Worm (Caenorhabditis elegans) whole organism, young adult: ENCODE data around the gene T20G5.8.

Source experiments
- B0019.2 ChIP-seq: fragments of 200-800 bp; sonication (Bioruptor generic); conservative IDR thresholded peaks from 2 replicates; pipeline ENCODE4 v1.3.6; 2022; ENCODE audit warnings: missing genetic modification reagents, missing genetic modification characterization, missing compliant biosample characterization
- B0261.1 ChIP-seq: sonication (generic microtip); optimal IDR thresholded peaks from 2 replicates; lab custom pipeline; 2016; ENCODE audit warnings: mild to moderate bottlenecking, missing genetic modification characterization, moderate library complexity, missing compliant biosample characterization
- B0336.3 ChIP-seq: fragments of 200-800 bp; sonication (Bioruptor generic); IDR thresholded peaks from 2 replicates; pipeline ENCODE4 v1.3.6; 2022; ENCODE audit warnings: missing genetic modification characterization, missing compliant biosample characterization
- C06A6.2 ChIP-seq: fragments of 200-800 bp; sonication (Bioruptor generic); conservative IDR thresholded peaks from 2 replicates; pipeline ENCODE4 v1.3.6; 2022; ENCODE audit warnings: missing genetic modification characterization, missing compliant biosample characterization
- F22D6.2 ChIP-seq: sonication (generic microtip); optimal IDR thresholded peaks from 2 replicates; lab custom pipeline; 2016; ENCODE audit warnings: mild to moderate bottlenecking, missing genetic modification characterization, missing compliant biosample characterization
- F33H1.4 ChIP-seq: fragments of 200-800 bp; sonication (Bioruptor generic); IDR thresholded peaks from 2 replicates; pipeline ENCODE4 v1.3.6; 2022; ENCODE audit warnings: missing genetic modification reagents, missing genetic modification characterization, missing compliant biosample characterization
- F49E8.2 ChIP-seq: sonication (generic microtip); optimal IDR thresholded peaks from 3 replicates; lab custom pipeline; 2017; ENCODE audit warnings: missing genetic modification characterization, mild to moderate bottlenecking, missing compliant biosample characterization, antibody characterized with exemption, moderate library complexity; ENCODE audit not compliant: insufficient read depth
- F55B11.4 ChIP-seq: sonication (generic microtip); optimal IDR thresholded peaks from 2 replicates; lab custom pipeline; 2016; ENCODE audit warnings: missing compliant biosample characterization, missing genetic modification characterization, borderline replicate concordance; ENCODE audit not compliant: insufficient read depth
- K12H6.12 ChIP-seq: fragments of 200-800 bp; sonication (Bioruptor generic); optimal IDR thresholded peaks from 2 replicates; lab custom pipeline; 2018; ENCODE audit warnings: mild to moderate bottlenecking, missing genetic modification characterization, missing compliant biosample characterization
- Y56A3A.18 ChIP-seq: fragments of 200-800 bp; sonication (Bioruptor generic); IDR thresholded peaks from 2 replicates; pipeline ENCODE4 v1.3.6; 2022; ENCODE audit warnings: missing genetic modification reagents, missing genetic modification characterization, missing compliant biosample characterization
- Y67H2A.10 ChIP-seq: fragments of 200-800 bp; sonication (Bioruptor generic); conservative IDR thresholded peaks from 2 replicates; pipeline ENCODE4 v1.3.6; 2022; ENCODE audit warnings: missing genetic modification reagents, missing genetic modification characterization, missing compliant biosample characterization
- akir-1 ChIP-seq: fragments of 200-800 bp; sonication (Bioruptor generic); optimal IDR thresholded peaks from 2 replicates; lab custom pipeline; 2018; ENCODE audit warnings: mild to moderate bottlenecking, missing genetic modification characterization, moderate library complexity, missing compliant biosample characterization
- athp-1 ChIP-seq: sonication (generic microtip); optimal IDR thresholded peaks from 2 replicates; lab custom pipeline; 2017; ENCODE audit warnings: mild to moderate bottlenecking, missing genetic modification characterization, missing compliant biosample characterization
- attf-6 ChIP-seq: fragments of 200-800 bp; sonication (Bioruptor generic); IDR thresholded peaks from 2 replicates; pipeline ENCODE4 v1.3.6; 2022; ENCODE audit warnings: missing genetic modification reagents, missing genetic modification characterization, missing compliant biosample characterization
- ccch-3 ChIP-seq: fragments of 200-800 bp; sonication (Bioruptor generic); optimal IDR thresholded peaks from 2 replicates; lab custom pipeline; 2018; ENCODE audit warnings: mild to moderate bottlenecking, missing genetic modification characterization, missing compliant biosample characterization
- cebp-1 ChIP-seq, 2 experiments: fragments of 200-800 bp in 1 of 2; sonication (Bioruptor generic) in 1 of 2; sonication (generic microtip) in 1 of 2; IDR thresholded peaks in 1 of 2; optimal IDR thresholded peaks in 1 of 2; 2 replicates each; pipeline versions ENCODE4 v1.3.6 to Lab custom; 2017 to 2022; ENCODE audit warnings: missing compliant biosample characterization in 2 of 2, missing genetic modification characterization in 2 of 2, mild to moderate bottlenecking in 1 of 2, missing genetic modification reagents in 1 of 2, moderate library complexity in 1 of 2
- ceh-40 ChIP-seq: fragments of 200-800 bp; sonication (Bioruptor generic); IDR thresholded peaks from 2 replicates; pipeline ENCODE4 v1.3.6; 2022; ENCODE audit warnings: missing genetic modification characterization, missing compliant biosample characterization
- ceh-58 ChIP-seq: fragments of 200-800 bp; sonication (Bioruptor generic); IDR thresholded peaks from 2 replicates; pipeline ENCODE4 v1.3.6; 2022; ENCODE audit warnings: missing genetic modification characterization, missing compliant biosample characterization
- ceh-79 ChIP-seq: sonication (generic microtip); optimal IDR thresholded peaks from 2 replicates; lab custom pipeline; 2017; ENCODE audit warnings: mild to moderate bottlenecking, missing genetic modification characterization, missing compliant biosample characterization
- dox-1 ChIP-seq: fragments of 200-800 bp; sonication (Bioruptor generic); IDR thresholded peaks from 2 replicates; pipeline ENCODE4 v1.3.6; 2022; ENCODE audit warnings: missing genetic modification reagents, missing genetic modification characterization, missing compliant biosample characterization
- dpff-1 ChIP-seq: sonication (generic microtip); optimal IDR thresholded peaks from 2 replicates; lab custom pipeline; 2017; ENCODE audit warnings: mild to moderate bottlenecking, missing genetic modification characterization, missing compliant biosample characterization
- dpl-1 ChIP-seq: fragments of 150-350 bp; optimal IDR thresholded peaks from 2 replicates; lab custom pipeline; 2014; ENCODE audit warnings: missing biosample characterization, missing genetic modification reagents, missing genetic modification characterization
- egrh-3 ChIP-seq: fragments of 200-800 bp; sonication (Bioruptor generic); IDR thresholded peaks from 2 replicates; pipeline ENCODE4 v1.3.6; 2022; ENCODE audit warnings: missing genetic modification reagents, missing genetic modification characterization, missing compliant biosample characterization
- ekl-4 ChIP-seq: fragments of 200-800 bp; sonication (Bioruptor generic); IDR thresholded peaks from 2 replicates; pipeline ENCODE4 v1.3.6; 2022; ENCODE audit warnings: missing genetic modification reagents, missing genetic modification characterization, missing compliant biosample characterization
- ets-4 ChIP-seq: fragments of 200-800 bp; sonication (Bioruptor generic); optimal IDR thresholded peaks from 2 replicates; lab custom pipeline; 2018; ENCODE audit warnings: mild to moderate bottlenecking, missing genetic modification characterization, missing compliant biosample characterization
- fkh-3 ChIP-seq: sonication (generic microtip); optimal IDR thresholded peaks from 2 replicates; lab custom pipeline; 2016; ENCODE audit warnings: mild to moderate bottlenecking, missing genetic modification characterization, missing compliant biosample characterization
- him-1 ChIP-seq: sonication (generic microtip); optimal IDR thresholded peaks from 2 replicates; lab custom pipeline; 2016; ENCODE audit warnings: missing genotype, missing genetic modification reagents, missing genetic modification characterization, missing compliant biosample characterization
- hlh-12 ChIP-seq: sonication (generic microtip); optimal IDR thresholded peaks from 2 replicates; lab custom pipeline; 2016; ENCODE audit warnings: missing genetic modification characterization, missing compliant biosample characterization
- hlh-26 ChIP-seq: fragments of 200-800 bp; sonication (Bioruptor generic); conservative IDR thresholded peaks from 2 replicates; pipeline ENCODE4 v1.3.6; 2022; ENCODE audit warnings: missing genetic modification reagents, missing genetic modification characterization, missing compliant biosample characterization
- hmg-20 ChIP-seq: fragments of 200-800 bp; sonication (Bioruptor generic); IDR thresholded peaks from 2 replicates; pipeline ENCODE4 v1.3.6; 2022; ENCODE audit warnings: missing genetic modification reagents, missing genetic modification characterization, missing compliant biosample characterization
- hrde-1 ChIP-seq: sonication (generic microtip); optimal IDR thresholded peaks from 2 replicates; lab custom pipeline; 2016; ENCODE audit warnings: missing genetic modification characterization, mild to moderate bottlenecking, missing compliant biosample characterization, moderate library complexity, missing genotype, missing genetic modification reagents, borderline replicate concordance
- lag-1 ChIP-seq: fragments of 200-800 bp; sonication (Bioruptor generic); IDR thresholded peaks from 2 replicates; pipeline ENCODE4 v1.3.6; 2022; ENCODE audit warnings: missing genetic modification reagents, missing genetic modification characterization, missing compliant biosample characterization
- lin-26 ChIP-seq: fragments of 200-800 bp; sonication (Bioruptor generic); IDR thresholded peaks from 2 replicates; pipeline ENCODE4 v1.3.6; 2022; ENCODE audit warnings: missing genetic modification reagents, missing genetic modification characterization, missing compliant biosample characterization
- lin-54 ChIP-seq: fragments of 200-800 bp; sonication (Bioruptor generic); optimal IDR thresholded peaks from 2 replicates; lab custom pipeline; 2018; ENCODE audit warnings: mild to moderate bottlenecking, missing genetic modification characterization, missing compliant biosample characterization
- lir-1 ChIP-seq: fragments of 200-800 bp; sonication (Bioruptor generic); conservative IDR thresholded peaks from 2 replicates; pipeline ENCODE4 v1.3.6; 2022; ENCODE audit warnings: missing genetic modification reagents, missing genetic modification characterization, missing compliant biosample characterization
- lsy-27 ChIP-seq: sonication (generic microtip); optimal IDR thresholded peaks from 2 replicates; lab custom pipeline; 2017; ENCODE audit warnings: missing genetic modification characterization, mild to moderate bottlenecking, missing compliant biosample characterization, antibody characterized with exemption, missing genotype, borderline replicate concordance; ENCODE audit not compliant: insufficient read depth
- madf-10 ChIP-seq: sonication (generic microtip); optimal IDR thresholded peaks from 2 replicates; lab custom pipeline; 2016; ENCODE audit warnings: mild to moderate bottlenecking, missing genetic modification characterization, missing compliant biosample characterization
- mxl-1 ChIP-seq: sonication (generic microtip); optimal IDR thresholded peaks from 2 replicates; lab custom pipeline; 2016; ENCODE audit warnings: missing genetic modification characterization, missing compliant biosample characterization
- nfyb-1 ChIP-seq: fragments of 200-800 bp; sonication (Bioruptor generic); IDR thresholded peaks from 2 replicates; pipeline ENCODE4 v1.3.6; 2022; ENCODE audit warnings: missing genetic modification reagents, missing genetic modification characterization, missing compliant biosample characterization
- nhr-27 ChIP-seq: fragments of 200-800 bp; sonication (Bioruptor generic); optimal IDR thresholded peaks from 2 replicates; lab custom pipeline; 2018; ENCODE audit warnings: mild to moderate bottlenecking, missing genetic modification characterization, moderate library complexity, missing compliant biosample characterization
- nhr-80 ChIP-seq: sonication (generic microtip); optimal IDR thresholded peaks from 2 replicates; lab custom pipeline; 2016; ENCODE audit warnings: missing genetic modification characterization, missing compliant biosample characterization
- rec-8 ChIP-seq, 2 experiments: sonication (generic microtip); optimal IDR thresholded peaks; 2 replicates each; lab custom pipeline; 2016; ENCODE audit warnings: mild to moderate bottlenecking in 2 of 2, missing genetic modification characterization in 2 of 2, missing genetic modification reagents in 2 of 2, missing genotype in 2 of 2, missing biosample characterization in 1 of 2, missing compliant biosample characterization in 1 of 2, moderate library complexity in 1 of 2
- rpc-1 ChIP-seq, 2 experiments: fragments of 150-350 bp in 1 of 2; sonication (generic microtip) in 1 of 2; optimal IDR thresholded peaks; 2 replicates each; lab custom pipeline; 2014 to 2018; ENCODE audit warnings: missing biosample characterization in 1 of 2, missing genetic modification characterization in 1 of 2, missing genetic modification reagents in 1 of 2, missing genotype in 1 of 2
- snpc-1.3 ChIP-seq: sonication (generic microtip); optimal IDR thresholded peaks from 2 replicates; lab custom pipeline; 2017; ENCODE audit warnings: missing genetic modification characterization, mild to moderate bottlenecking, missing compliant biosample characterization, antibody characterized with exemption, moderate library complexity, missing genotype, missing genetic modification reagents; ENCODE audit not compliant: insufficient read depth
- unc-130 ChIP-seq: sonication (generic microtip); optimal IDR thresholded peaks from 2 replicates; lab custom pipeline; 2016; ENCODE audit warnings: missing genetic modification reagents, missing genetic modification characterization, missing compliant biosample characterization
- ztf-26 ChIP-seq: sonication (generic microtip); optimal IDR thresholded peaks from 2 replicates; lab custom pipeline; 2017; ENCODE audit warnings: missing genetic modification characterization, missing compliant biosample characterization
- ztf-3 ChIP-seq: fragments of 200-800 bp; sonication (Bioruptor generic); optimal IDR thresholded peaks from 2 replicates; lab custom pipeline; 2018; ENCODE audit warnings: mild to moderate bottlenecking, missing genetic modification characterization, missing compliant biosample characterization
- ztf-6 ChIP-seq: fragments of 200-800 bp; sonication (Bioruptor generic); IDR thresholded peaks from 2 replicates; pipeline ENCODE4 v1.3.6; 2022; ENCODE audit warnings: missing genetic modification reagents, missing genetic modification characterization, missing compliant biosample characterization

The T20G5.8 gene

DNA sequence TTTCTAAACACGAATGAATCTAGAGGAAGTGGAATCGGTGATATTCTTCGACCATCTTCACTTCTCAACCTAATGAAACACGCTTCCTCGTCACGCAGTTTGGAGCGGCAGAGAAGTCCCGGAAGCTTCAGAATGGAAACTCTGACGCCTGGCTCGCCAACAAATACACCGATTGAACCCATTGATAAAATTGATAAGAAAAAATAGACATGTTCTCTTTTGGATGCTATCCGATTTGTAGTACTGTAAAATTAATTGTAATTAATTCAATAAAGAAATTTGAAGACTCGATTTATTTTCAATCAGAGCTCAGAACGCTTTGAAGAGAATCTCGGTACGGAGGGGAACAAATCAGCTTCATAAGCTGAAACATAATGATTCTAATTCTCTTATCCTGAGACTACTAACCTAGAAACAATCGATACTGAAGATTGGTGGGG, 15.4 kb downstream of the T20G5.8 start (continued):
- TF ChIP-seq hlh-12 (tag; lab: Kevin White, UChicago) (no peak), ets-4 (GFP tag; lab: Kevin White, UChicago) (peak; percentile 29), dpff-1 (tag; lab: Kevin White, UChicago) (no peak), B0336.3 (GFP tag; lab: Robert Waterston, UW) (peak; percentile 96), unc-130 (GFP tag; lab: Kevin White, UChicago) (peak; percentile 21), attf-6 (GFP tag; lab: Robert Waterston, UW) (no peak), F55B11.4 (tag; lab: Kevin White, UChicago) (no peak), F22D6.2 (tag; lab: Kevin White, UChicago) (peak; percentile 53), nhr-27 (tag; lab: Kevin White, UChicago) (no peak), dox-1 (GFP tag; lab: Robert Waterston, UW) (peak; percentile 72), dpl-1 (GFP tag; lab: Kevin White, UChicago) (no peak), akir-1 (GFP tag; lab: Kevin White, UChicago) (no peak), ccch-3 (GFP tag; lab: Kevin White, UChicago) (no peak), mxl-1 (tag; lab: Kevin White, UChicago) (peak; percentile 45), Y56A3A.18 (peak; percentile 94), ceh-79 (tag; lab: Kevin White, UChicago) (peak; percentile 44), cebp-1 (GFP tag; IDR thresholded peaks at IDR 0.05; lab: Robert Waterston, UW) (peak; percentile 54; the same call in 1 of the 2 replicates), cebp-1 (tag; optimal IDR thresholded peaks at IDR 0.05; lab: Kevin White, UChicago) (peak; percentile 88), F33H1.4 (GFP tag; lab: Robert Waterston, UW) (peak; percentile 47), nfyb-1 (peak; percentile 89), rec-8 (tag; optimal IDR thresholded peaks at IDR 0.05; lab: Kevin White, UChicago) (no peak), ceh-40 (GFP tag; lab: Robert Waterston, UW) (0 out of 2 replicates have a peak, but pooled peaks have one; percentile 38), B0261.1 (peak; percentile 11), ztf-6 (GFP tag; lab: Robert Waterston, UW) (no peak), nhr-80 (peak; percentile 54), Y67H2A.10 (GFP tag; lab: Robert Waterston, UW) (no peak; the same call in 1 of the 2 replicates), him-1 (no peak), athp-1 (tag; lab: Kevin White, UChicago) (peak; percentile 92), ztf-3 (GFP tag; lab: Kevin White, UChicago) (peak; percentile 80), F49E8.2 (tag; lab: Kevin White, UChicago) (no peak), ceh-58 (GFP tag; lab: Robert Waterston, UW) (0 out of 2 replicates have a peak, but pooled peaks have one; percentile 6), K12H6.12 (tag; lab: Kevin White, UChicago) (no peak), lsy-27 (tag; lab: Kevin White, UChicago) (no peak), lag-1 (no peak), madf-10 (tag; lab: Kevin White, UChicago) (peak; percentile 81), C06A6.2 (GFP tag; lab: Robert Waterston, UW) (peak; percentile 58; the same call in 1 of the 2 replicates), B0019.2 (no peak), snpc-1.3 (no peak)

DNA sequence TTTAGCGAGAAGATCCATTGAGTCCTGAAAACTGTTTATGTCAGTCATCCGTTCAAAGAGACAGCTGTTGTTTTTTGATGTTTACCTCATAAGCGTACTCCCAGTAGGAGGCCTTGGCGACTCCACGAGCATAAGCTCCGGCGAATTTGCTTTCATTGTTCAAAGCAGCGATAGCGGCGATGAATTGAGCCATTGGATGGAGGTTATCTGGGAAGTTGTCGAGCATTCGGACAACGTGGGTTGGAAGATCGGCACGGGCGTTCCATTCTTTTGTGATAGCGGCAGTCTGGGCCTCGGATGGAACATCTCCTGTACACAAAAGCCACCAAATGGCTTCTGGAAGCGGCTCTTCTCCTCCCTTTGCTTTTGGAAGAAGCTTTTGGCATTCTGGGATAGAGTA, 16.7 kb downstream of the T20G5.8 start:
- TF ChIP-seq hlh-26 (GFP tag; lab: Robert Waterston, UW): no peak
- no peak for TF ChIP-seq fkh-3 (tag; lab: Kevin White, UChicago)
- TF ChIP-seq lir-1 (GFP tag; lab: Robert Waterston, UW): no peak
- no peak for TF ChIP-seq nhr-27 (tag; lab: Kevin White, UChicago)
- no peak for TF ChIP-seq hrde-1 (tag; lab: Kevin White, UChicago)
- no peak for TF ChIP-seq rpc-1 (optimal IDR thresholded peaks at IDR 0.05; lab: Kevin White, UChicago)
- TF ChIP-seq rpc-1 (tag; optimal IDR thresholded peaks at IDR 0.05; lab: Kevin White, UChicago): no peak
- no peak for TF ChIP-seq hmg-20 (GFP tag; lab: Robert Waterston, UW)
- no peak for TF ChIP-seq ekl-4 (GFP tag; lab: Robert Waterston, UW)
- no peak for TF ChIP-seq egrh-3
- TF ChIP-seq lin-54 (GFP tag; lab: Kevin White, UChicago): no peak
- no peak for TF ChIP-seq lin-26 (GFP tag; lab: Robert Waterston, UW)
- TF ChIP-seq ztf-26: no peak
